Worm (Caenorhabditis elegans): ENCODE measurements around the gene F49H12.4.

F49H12.4 gene

ce11 chrX:2089434-2089833, 9.8 kb downstream of the F49H12.4 start, which contains the start of gene lsy-2 (continued):
- no peak for TF ChIP-seq hpl-2 (GFP tag; optimal IDR thresholded peaks at IDR 0.05)
- no peak for TF ChIP-seq fkh-10 (GFP tag; optimal IDR thresholded peaks at IDR 0.05)
- no peak for TF ChIP-seq sup-37 (GFP tag; optimal IDR thresholded peaks at IDR 0.05)
- TF ChIP-seq pag-3 (tag; optimal IDR thresholded peaks at IDR 0.05; ENCODE audit: borderline replicate concordance, insufficient read depth) = no peak
- no peak for TF ChIP-seq C04F5.9 (tag; optimal IDR thresholded peaks at IDR 0.05)
- TF ChIP-seq pqm-1 (tag; optimal IDR thresholded peaks at IDR 0.05) = no peak
- no peak for TF ChIP-seq nhr-28 (tag; optimal IDR thresholded peaks at IDR 0.05)
- no peak for TF ChIP-seq hlh-17 (GFP tag; optimal IDR thresholded peaks at IDR 0.05; ENCODE audit: borderline replicate concordance)

DNA sequence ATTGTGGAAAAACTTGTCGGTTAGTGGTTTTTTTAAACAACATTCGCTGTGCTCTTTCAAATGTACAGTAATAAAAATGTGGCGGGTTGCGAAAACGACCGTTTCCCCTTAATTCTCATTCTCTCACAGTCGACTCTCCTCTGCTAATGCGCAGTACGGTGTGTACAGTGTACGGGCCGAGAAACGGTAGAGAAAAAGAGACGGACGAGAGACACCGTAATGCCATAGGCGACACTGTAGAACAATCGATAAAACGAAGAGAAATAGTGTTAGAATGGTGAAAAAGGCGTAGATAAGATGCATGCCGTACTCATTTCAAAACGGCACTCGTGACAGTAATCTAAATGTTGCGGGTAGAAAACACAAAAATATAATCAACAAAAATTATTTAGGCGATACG, 10.9 kb downstream of the F49H12.4 start:
- no peak for TF ChIP-seq vab-15 (tag; optimal IDR thresholded peaks at IDR 0.05)
- no peak for TF ChIP-seq ceh-82 (tag; optimal IDR thresholded peaks at IDR 0.05)
- peak; percentile 73 for TF ChIP-seq elt-2 (tag; optimal IDR thresholded peaks at IDR 0.05)
- TF ChIP-seq nhr-20 (tag; optimal IDR thresholded peaks at IDR 0.05) = peak; percentile 50
- TF ChIP-seq mdl-1 (tag; optimal IDR thresholded peaks at IDR 0.05) = peak in 1 of 2 experiments; percentile 8
- TF ChIP-seq pag-3 (tag; optimal IDR thresholded peaks at IDR 0.05; ENCODE audit: borderline replicate concordance, insufficient read depth) = no peak
- peak; percentile 29 for TF ChIP-seq nhr-71 (tag; optimal IDR thresholded peaks at IDR 0.05)
- no peak for TF ChIP-seq lin-39 (tag; optimal IDR thresholded peaks at IDR 0.05)
- no peak for TF ChIP-seq zag-1 (tag; optimal IDR thresholded peaks at IDR 0.05)
- no peak for TF ChIP-seq aha-1 (tag; optimal IDR thresholded peaks at IDR 0.05)
- TF ChIP-seq lin-15B (tag; optimal IDR thresholded peaks at IDR 0.05) = no peak
- peak; percentile 24 for TF ChIP-seq blmp-1 (tag; optimal IDR thresholded peaks at IDR 0.05)
- peak in 2 of 6 experiments; percentile 39 to 63 for TF ChIP-seq elt-3 (tag; optimal IDR thresholded peaks at IDR 0.05)
- no peak for TF ChIP-seq Y116A8C.19 (tag; optimal IDR thresholded peaks at IDR 0.05; ENCODE audit: borderline replicate concordance)
- no peak for TF ChIP-seq nhr-76 (tag; optimal IDR thresholded peaks at IDR 0.05)
- TF ChIP-seq lin-35 (GFP tag; optimal IDR thresholded peaks at IDR 0.05) = peak in 1 of 2 experiments; percentile 77
- TF ChIP-seq nhr-85 (tag) = peak; percentile 44
- peak; percentile 19 for TF ChIP-seq snu-23 (GFP tag; optimal IDR thresholded peaks at IDR 0.05)
- TF ChIP-seq tbx-2 (tag; optimal IDR thresholded peaks at IDR 0.05) = no peak
- no peak for TF ChIP-seq mef-2 (tag; optimal IDR thresholded peaks at IDR 0.05)
- no peak for TF ChIP-seq efl-1 (optimal IDR thresholded peaks at IDR 0.05)
- TF ChIP-seq efl-1 (GFP tag; optimal IDR thresholded peaks at IDR 0.05 in 1 of 2) = peak in 1 of 2 experiments; percentile 93
- TF ChIP-seq nhr-12 (tag; optimal IDR thresholded peaks at IDR 0.05) = no peak
- no peak for TF ChIP-seq ztf-4 (tag; optimal IDR thresholded peaks at IDR 0.05)
- TF ChIP-seq xbp-1 (tag; optimal IDR thresholded peaks at IDR 0.05) = no peak
- peak; percentile 44 for TF ChIP-seq nhr-90 (tag; optimal IDR thresholded peaks at IDR 0.05; ENCODE audit: poor library complexity)
- no peak for TF ChIP-seq F16B12.6 (tag; optimal IDR thresholded peaks at IDR 0.05)
- TF ChIP-seq fkh-10 (GFP tag; optimal IDR thresholded peaks at IDR 0.05) = no peak
- peak; percentile 6 for TF ChIP-seq snpc-4 (tag; optimal IDR thresholded peaks at IDR 0.05)
- TF ChIP-seq mep-1 (tag; optimal IDR thresholded peaks at IDR 0.05) = peak; percentile 30
- peak; percentile 31 for TF ChIP-seq lin-14 (GFP tag; optimal IDR thresholded peaks at IDR 0.05)
- TF ChIP-seq nhr-47 (tag; optimal IDR thresholded peaks at IDR 0.05) = no peak
- TF ChIP-seq nhr-19 (GFP tag; conservative IDR thresholded peaks at IDR 0.05) = no peak
- TF ChIP-seq ama-1 (optimal IDR thresholded peaks at IDR 0.05) = no peak

DNA sequence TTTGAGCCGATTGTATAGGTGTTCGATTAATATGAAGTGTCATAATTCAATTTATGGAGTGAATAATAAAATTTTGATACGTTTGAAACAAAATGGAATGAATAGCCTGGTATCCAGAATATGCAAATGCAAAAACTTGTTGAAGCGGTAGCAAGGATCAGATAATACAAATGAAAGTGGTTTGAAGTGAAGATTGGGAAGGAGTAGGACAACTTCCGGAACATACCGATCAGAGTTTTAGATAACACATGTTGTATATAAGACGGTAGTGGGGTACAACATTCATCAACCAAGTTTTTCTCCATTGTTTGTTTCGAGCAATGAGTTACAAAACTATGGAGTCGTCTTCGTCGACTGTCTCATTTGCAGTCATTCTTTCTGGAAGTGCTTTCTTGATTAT, 13.5 kb downstream of the F49H12.4 start, which contains the start of gene col-164:
Gene col-164 (plus strand): TSS at position 301 of the 400 bp plus-strand sequence.
- TF ChIP-seq sptf-1 (tag; optimal IDR thresholded peaks at IDR 0.05) = no peak
- TF ChIP-seq efl-1 (optimal IDR thresholded peaks at IDR 0.05) = no peak
- TF ChIP-seq efl-1 (GFP tag; optimal IDR thresholded peaks at IDR 0.05 in 1 of 2) = peak in 1 of 2 experiments; percentile 27

All from whole organism, L1 larva.